Fruit fly (Drosophila melanogaster): ENCODE data around the gene rst.

rst gene

dm6 chrX:2984902-2985772, 11.5 kb upstream of the rst start (continued):
- no peak for TF ChIP-seq lmd (GFP tag; IDR thresholded peaks at IDR 0.05)
- TF ChIP-seq CG30431 (GFP tag; optimal IDR thresholded peaks at IDR 0.05): peak; percentile 31
- no peak for TF ChIP-seq ttk (GFP tag; IDR thresholded peaks at IDR 0.05)
- peak; percentile 56 for TF ChIP-seq CG16815 (GFP tag; optimal IDR thresholded peaks at IDR 0.05)
- no peak for TF ChIP-seq GATAe (GFP tag; conservative IDR thresholded peaks at IDR 0.05)
- TF ChIP-seq repo (GFP tag; optimal IDR thresholded peaks at IDR 0.05): no peak
- TF ChIP-seq nom (GFP tag; optimal IDR thresholded peaks at IDR 0.05): peak; percentile 70
- TF ChIP-seq CG5245 (GFP tag; optimal IDR thresholded peaks at IDR 0.05): peak; percentile 2
- TF ChIP-seq Dad (GFP tag; optimal IDR thresholded peaks at IDR 0.05): no peak
- no peak for TF ChIP-seq Fer1 (GFP tag; optimal IDR thresholded peaks at IDR 0.05)
- no peak for TF ChIP-seq CG10565 (GFP tag; optimal IDR thresholded peaks at IDR 0.05)
- peak; percentile 44 for TF ChIP-seq CG1233 (GFP tag; optimal IDR thresholded peaks at IDR 0.05)
- TF ChIP-seq CG10543 (GFP tag; optimal IDR thresholded peaks at IDR 0.05): no peak
- no peak for TF ChIP-seq CG4854 (GFP tag; optimal IDR thresholded peaks at IDR 0.05)
- TF ChIP-seq zfh1 (GFP tag; IDR thresholded peaks at IDR 0.05): peak; percentile 81
- TF ChIP-seq CG4820 (GFP tag; optimal IDR thresholded peaks at IDR 0.05): peak; percentile 35
- peak; percentile 77 for TF ChIP-seq Neu2 (GFP tag; optimal IDR thresholded peaks at IDR 0.05; ENCODE audit: borderline replicate concordance)
- peak; percentile 49 for TF ChIP-seq croc (GFP tag; conservative IDR thresholded peaks at IDR 0.05)
- TF ChIP-seq cg (GFP tag; optimal IDR thresholded peaks at IDR 0.05): no peak
- TF ChIP-seq Hr51 (GFP tag; optimal IDR thresholded peaks at IDR 0.05): peak in 1 of 2 experiments; percentile 33
- TF ChIP-seq phol (tag; optimal IDR thresholded peaks at IDR 0.05): peak; percentile 74
- TF ChIP-seq CG10366 (GFP tag; IDR thresholded peaks at IDR 0.05): no peak
- peak; percentile 27 to 35 for TF ChIP-seq Pdp1 (GFP tag; optimal IDR thresholded peaks at IDR 0.05)
- TF ChIP-seq tll (GFP tag; optimal IDR thresholded peaks at IDR 0.05): peak in 1 of 2 experiments; percentile 96
- peak; percentile 91 for TF ChIP-seq CG9727 (GFP tag; optimal IDR thresholded peaks at IDR 0.05)
- no peak for TF ChIP-seq seq (GFP tag; IDR thresholded peaks at IDR 0.05)
- TF ChIP-seq sens-2 (GFP tag; IDR thresholded peaks at IDR 0.05): 0 out of 2 replicates have a peak, but pooled peaks have one; percentile 18
- TF ChIP-seq CG10274 (GFP tag; optimal IDR thresholded peaks at IDR 0.05): no peak
- peak; percentile 25 for TF ChIP-seq Atf-2 (GFP tag; optimal IDR thresholded peaks at IDR 0.05)
- TF ChIP-seq tin (GFP tag; optimal IDR thresholded peaks at IDR 0.05): peak; percentile 23
- no peak for TF ChIP-seq MBD-R2 (GFP tag; IDR thresholded peaks at IDR 0.05)
- no peak for TF ChIP-seq CHES-1-like (GFP tag; optimal IDR thresholded peaks at IDR 0.05)
- TF ChIP-seq CG7928 (GFP tag; optimal IDR thresholded peaks at IDR 0.05): no peak
- TF ChIP-seq dimm (GFP tag; IDR thresholded peaks at IDR 0.05): no peak
- no peak for TF ChIP-seq caup (GFP tag; optimal IDR thresholded peaks at IDR 0.05; ENCODE audit: severe bottlenecking)
- peak; percentile 50 for TF ChIP-seq twi (tag; optimal IDR thresholded peaks at IDR 0.05)
- no peak for TF ChIP-seq Drgx (GFP tag; IDR thresholded peaks at IDR 0.05)
- no peak for TF ChIP-seq ap (GFP tag; IDR thresholded peaks at IDR 0.05)
- TF ChIP-seq az2 (GFP tag; optimal IDR thresholded peaks at IDR 0.05): peak; percentile 49
- TF ChIP-seq CG18764 (GFP tag; optimal IDR thresholded peaks at IDR 0.05): no peak
- TF ChIP-seq CG14014 (GFP tag; IDR thresholded peaks at IDR 0.05): no peak
- TF ChIP-seq Opbp (GFP tag; IDR thresholded peaks at IDR 0.05; ENCODE audit: partially characterized antibody): no peak
- peak; percentile 21 to 72 for TF ChIP-seq chif (GFP tag; optimal IDR thresholded peaks at IDR 0.05)
- peak; percentile 48 for TF ChIP-seq CG7839 (tag; optimal IDR thresholded peaks at IDR 0.05)
- peak; percentile 19 for TF ChIP-seq CG2116 (GFP tag; optimal IDR thresholded peaks at IDR 0.05)
- no peak for TF ChIP-seq CG3065 (GFP tag; optimal IDR thresholded peaks at IDR 0.05)
- no peak for TF ChIP-seq CG11723 (GFP tag; optimal IDR thresholded peaks at IDR 0.05)
- no peak for TF ChIP-seq CG6765 (GFP tag; optimal IDR thresholded peaks at IDR 0.05)
- TF ChIP-seq Side (GFP tag; optimal IDR thresholded peaks at IDR 0.05): no peak

Measured in whole organism, embryonic.